Worm (Caenorhabditis elegans): ENCODE results near the gene dcar-1.

dcar-1 gene

ce11 chrV:17962500-17962899 lies 52.4 kb downstream of the dcar-1 start:
- TF ChIP-seq sptf-1 (tag; optimal IDR thresholded peaks at IDR 0.05) (peak; percentile 23), lin-13 (tag; optimal IDR thresholded peaks at IDR 0.05) (no peak)

ce11 chrV:17966747-17967146 lies 56.6 kb downstream of the dcar-1 start, which contains the start of gene gck-3:
gck-3 (minus strand) TSS chrV:17966847.
- TF ChIP-seq lin-13 (tag; optimal IDR thresholded peaks at IDR 0.05) (no peak), mep-1 (tag; optimal IDR thresholded peaks at IDR 0.05) (no peak), ceh-43 (GFP tag; optimal IDR thresholded peaks at IDR 0.05) (no peak), pha-4 (tag; optimal IDR thresholded peaks at IDR 0.05) (no peak), flh-1 (GFP tag; optimal IDR thresholded peaks at IDR 0.05) (no peak), M03D4.4 (tag; optimal IDR thresholded peaks at IDR 0.05) (no peak), lin-32 (GFP tag; optimal IDR thresholded peaks at IDR 0.05) (no peak), ceh-39 (tag; optimal IDR thresholded peaks at IDR 0.05) (no peak), blmp-1 (tag; optimal IDR thresholded peaks at IDR 0.05) (no peak), unc-39 (tag; optimal IDR thresholded peaks at IDR 0.05) (no peak), nhr-28 (tag; optimal IDR thresholded peaks at IDR 0.05) (no peak), snpc-4 (tag; optimal IDR thresholded peaks at IDR 0.05) (no peak), tbx-8 (GFP tag; optimal IDR thresholded peaks at IDR 0.05) (no peak), cnd-1 (tag; optimal IDR thresholded peaks at IDR 0.05) (no peak), elt-1 (tag; optimal IDR thresholded peaks at IDR 0.05; ENCODE audit: borderline replicate concordance, insufficient read depth) (no peak)

All from whole organism, mixed stage, embryonic.